Worm (Caenorhabditis elegans) whole organism, L3 larva: ENCODE data around the gene zim-1.

Experiments
- aly-2 ChIP-seq: fragments of 150-350 bp; optimal IDR thresholded peaks from 2 replicates; lab custom pipeline; 2014; ENCODE audit warnings: missing biosample characterization, missing genetic modification characterization
- ceh-16 ChIP-seq: sonication (generic microtip); optimal IDR thresholded peaks from 2 replicates; lab custom pipeline; 2017; ENCODE audit warnings: missing biosample characterization, missing genetic modification characterization
- ceh-28 ChIP-seq: fragments of 150-350 bp; optimal IDR thresholded peaks from 2 replicates; lab custom pipeline; 2014; ENCODE audit warnings: missing biosample characterization, missing genetic modification reagents, missing genetic modification characterization
- daf-12 ChIP-seq: fragments of 150-350 bp; optimal IDR thresholded peaks from 2 replicates; lab custom pipeline; 2014; ENCODE audit warnings: missing biosample characterization, missing genetic modification reagents, missing genetic modification characterization
- egl-5 ChIP-seq: fragments of 150-350 bp; optimal IDR thresholded peaks from 2 replicates; lab custom pipeline; 2017; ENCODE audit warnings: missing biosample characterization, missing genetic modification reagents, missing genetic modification characterization, inconsistent platforms
- elt-2 ChIP-seq: sonication (generic microtip); optimal IDR thresholded peaks from 2 replicates; lab custom pipeline; 2016; ENCODE audit warnings: missing genetic modification reagents, mild to moderate bottlenecking, missing genetic modification characterization, missing compliant biosample characterization
- eor-1 ChIP-seq, 2 experiments: fragments of 150-350 bp; optimal IDR thresholded peaks; 2 replicates each; lab custom pipeline; 2014 to 2018; ENCODE audit warnings: missing biosample characterization in 2 of 2, missing genetic modification characterization in 2 of 2
- jun-1 ChIP-seq: fragments of 150-350 bp; optimal IDR thresholded peaks from 2 replicates; lab custom pipeline; 2014; ENCODE audit warnings: missing biosample characterization, missing genetic modification reagents, missing genetic modification characterization
- lsy-12 ChIP-seq: sonication (generic microtip); optimal IDR thresholded peaks from 2 replicates; lab custom pipeline; 2016; ENCODE audit warnings: mild to moderate bottlenecking, missing genetic modification characterization, missing compliant biosample characterization
- mdl-1 ChIP-seq: fragments of 150-350 bp; optimal IDR thresholded peaks from 2 replicates; lab custom pipeline; 2014; ENCODE audit warnings: missing biosample characterization, missing genetic modification characterization
- mml-1 ChIP-seq: fragments of 150-350 bp; sonication (generic microtip); optimal IDR thresholded peaks from 3 replicates; lab custom pipeline; 2014; ENCODE audit warnings: missing biosample characterization, missing genetic modification characterization
- nhr-11 ChIP-seq: fragments of 150-350 bp; optimal IDR thresholded peaks from 2 replicates; lab custom pipeline; 2014; ENCODE audit warnings: missing biosample characterization, missing genetic modification characterization
- nhr-23 ChIP-seq: fragments of 150-350 bp; optimal IDR thresholded peaks from 2 replicates; lab custom pipeline; 2014; ENCODE audit warnings: missing biosample characterization, missing genetic modification reagents, missing genetic modification characterization
- nhr-25 ChIP-seq: sonication (generic microtip); optimal IDR thresholded peaks from 2 replicates; lab custom pipeline; 2017; ENCODE audit warnings: missing biosample characterization, missing genetic modification characterization
- nhr-67 ChIP-seq: fragments of 150-350 bp; optimal IDR thresholded peaks from 2 replicates; lab custom pipeline; 2014; ENCODE audit warnings: missing biosample characterization, missing genetic modification characterization
- nhr-77 ChIP-seq: fragments of 150-350 bp; optimal IDR thresholded peaks from 2 replicates; lab custom pipeline; 2014; ENCODE audit warnings: missing biosample characterization, missing genetic modification characterization
- snpc-4 ChIP-seq: fragments of 150-350 bp; optimal IDR thresholded peaks from 2 replicates; lab custom pipeline; 2014; ENCODE audit warnings: missing biosample characterization, missing genetic modification characterization
- tbx-2 ChIP-seq: sonication (generic microtip); optimal IDR thresholded peaks from 2 replicates; lab custom pipeline; 2016; ENCODE audit warnings: mild to moderate bottlenecking, missing genetic modification characterization, missing compliant biosample characterization
- zag-1 ChIP-seq: fragments of 150-350 bp; optimal IDR thresholded peaks from 2 replicates; lab custom pipeline; 2014; ENCODE audit warnings: missing biosample characterization, missing genetic modification characterization
- ztf-4 ChIP-seq: fragments of 150-350 bp; optimal IDR thresholded peaks from 2 replicates; lab custom pipeline; 2014; ENCODE audit warnings: missing biosample characterization, missing genetic modification characterization

The zim-1 gene

ce11 chrIV:10599983-10600382, 53.1 kb downstream of the zim-1 start, which contains the start of gene R09H10.1:
R09H10.1 (plus strand) TSS chrIV:10600283.
- no peak for TF ChIP-seq daf-12 (tag; lab: Kevin White, UChicago)
- TF ChIP-seq ceh-28 (tag; lab: Kevin White, UChicago) = no peak

- TF ChIP-seq egl-5 (tag; lab: Kevin White, UChicago) = no peak
- no peak for TF ChIP-seq aly-2 (tag; lab: Kevin White, UChicago)
- TF ChIP-seq nhr-23 (tag; lab: Kevin White, UChicago) = no peak
- TF ChIP-seq ceh-28 (tag; lab: Kevin White, UChicago) = no peak
- TF ChIP-seq snpc-4 (tag; lab: Kevin White, UChicago) = no peak
- TF ChIP-seq ztf-4 (tag; lab: Kevin White, UChicago) = no peak
- no peak for TF ChIP-seq ceh-16 (tag; lab: Kevin White, UChicago)
- TF ChIP-seq jun-1 (tag; lab: Kevin White, UChicago) = no peak
- TF ChIP-seq tbx-2 = no peak
- TF ChIP-seq nhr-11 (tag; lab: Kevin White, UChicago) = no peak
- TF ChIP-seq mml-1 (tag; lab: Kevin White, UChicago) = no peak
- TF ChIP-seq nhr-77 (tag; lab: Kevin White, UChicago) = no peak
- TF ChIP-seq mdl-1 (tag; lab: Kevin White, UChicago) = no peak
- no peak for TF ChIP-seq nhr-67 (tag; lab: Kevin White, UChicago)
- no peak for TF ChIP-seq elt-2 (tag; lab: Kevin White, UChicago)
- no peak for TF ChIP-seq eor-1 (tag; optimal IDR thresholded peaks at IDR 0.05; lab: Kevin White, UChicago)
- no peak for TF ChIP-seq lsy-12 (tag; lab: Kevin White, UChicago)
- no peak for TF ChIP-seq zag-1 (tag; lab: Kevin White, UChicago)
- TF ChIP-seq nhr-25 (tag; lab: Kevin White, UChicago) = no peak
Observed at ce11 chrIV:10602644-10603043, 55.8 kb downstream of the zim-1 start, which contains the start of gene R09H10.2. R09H10.2 (plus strand) TSS chrIV:10602944.
